Worm (Caenorhabditis elegans) whole organism, L4 larva: ENCODE measurements around the gene T22F3.7.

ENCODE experiments used
- F10B5.3 ChIP-seq: sonication (generic microtip); optimal IDR thresholded peaks from 2 replicates; lab custom pipeline; 2016; ENCODE audit warnings: mild to moderate bottlenecking, missing genetic modification characterization, missing compliant biosample characterization
- F26F4.8 ChIP-seq: fragments of 200-800 bp; sonication (Bioruptor generic); conservative IDR thresholded peaks from 2 replicates; pipeline ENCODE4 v1.3.6; 2022; ENCODE audit warnings: missing genetic modification characterization, missing compliant biosample characterization
- R02D3.7 ChIP-seq: fragments of 150-350 bp; sonication (generic microtip); optimal IDR thresholded peaks from 3 replicates; lab custom pipeline; 2014; ENCODE audit warnings: missing biosample characterization, missing genetic modification characterization
- T20F7.1 ChIP-seq: fragments of 200-800 bp; sonication (Bioruptor generic); optimal IDR thresholded peaks from 2 replicates; lab custom pipeline; 2018; ENCODE audit warnings: mild to moderate bottlenecking, missing genetic modification characterization, missing compliant biosample characterization
- Y105C5A.15 ChIP-seq: fragments of 200-800 bp; sonication (Bioruptor generic); IDR thresholded peaks from 2 replicates; pipeline ENCODE4 v1.3.6; 2022; ENCODE audit warnings: missing genetic modification characterization, missing compliant biosample characterization
- Y48G9A.11 ChIP-seq: fragments of 200-800 bp; sonication (Bioruptor generic); IDR thresholded peaks from 2 replicates; pipeline ENCODE4 v1.3.6; 2022; ENCODE audit warnings: missing genetic modification reagents, missing genetic modification characterization, missing compliant biosample characterization
- ZK337.2 ChIP-seq: fragments of 200-800 bp; sonication (Bioruptor generic); IDR thresholded peaks from 2 replicates; pipeline ENCODE4 v1.3.6; 2022; ENCODE audit warnings: missing genetic modification reagents, missing genetic modification characterization, missing compliant biosample characterization
- aha-1 ChIP-seq: fragments of 150-350 bp; peaks from one replicate; lab custom pipeline; 2014; ENCODE audit warnings: missing biosample characterization, missing genetic modification characterization
- aly-2 ChIP-seq: sonication (generic microtip); optimal IDR thresholded peaks from 2 replicates; lab custom pipeline; 2018; ENCODE audit warnings: missing biosample characterization, missing genetic modification characterization
- ama-1 ChIP-seq: fragments of 150-350 bp; optimal IDR thresholded peaks from 2 replicates; lab custom pipeline; 2014; ENCODE audit warnings: inconsistent platforms, mixed read lengths
- attf-4 ChIP-seq: sonication (generic microtip); optimal IDR thresholded peaks from 3 replicates; lab custom pipeline; 2017; ENCODE audit warnings: missing biosample characterization, missing genetic modification characterization
- ceh-28 ChIP-seq: fragments of 150-350 bp; optimal IDR thresholded peaks from 2 replicates; lab custom pipeline; 2014; ENCODE audit warnings: missing biosample characterization, missing genetic modification reagents, missing genetic modification characterization
- ceh-32 ChIP-seq: sonication (generic microtip); optimal IDR thresholded peaks from 2 replicates; lab custom pipeline; 2016; ENCODE audit warnings: mild to moderate bottlenecking, missing genetic modification characterization, missing compliant biosample characterization; ENCODE audit not compliant: poor library complexity
- daf-19 ChIP-seq: fragments of 200-800 bp; sonication (Bioruptor generic); conservative IDR thresholded peaks from 2 replicates; pipeline ENCODE4 v1.3.6; 2022; ENCODE audit warnings: missing genetic modification characterization, missing compliant biosample characterization
- dmd-8 ChIP-seq: fragments of 200-800 bp; sonication (Bioruptor generic); IDR thresholded peaks from 2 replicates; pipeline ENCODE4 v1.3.6; 2022; ENCODE audit warnings: missing genetic modification characterization, missing compliant biosample characterization
- dmd-9 ChIP-seq: fragments of 200-800 bp; sonication (Bioruptor generic); IDR thresholded peaks from 2 replicates; pipeline ENCODE4 v1.3.6; 2022; ENCODE audit warnings: missing genetic modification reagents, missing genetic modification characterization, missing compliant biosample characterization
- duxl-1 ChIP-seq: sonication (generic microtip); optimal IDR thresholded peaks from 2 replicates; lab custom pipeline; 2016; ENCODE audit warnings: mild to moderate bottlenecking, missing genetic modification characterization, moderate library complexity, missing compliant biosample characterization; ENCODE audit not compliant: poor library complexity
- egl-27 ChIP-seq: sonication (generic microtip); optimal IDR thresholded peaks from 3 replicates; lab custom pipeline; 2017; ENCODE audit warnings: missing biosample characterization, missing genetic modification reagents, missing genetic modification characterization
- fkh-10 ChIP-seq: fragments of 150-350 bp; optimal IDR thresholded peaks from 2 replicates; lab custom pipeline; 2014; ENCODE audit warnings: missing biosample characterization, missing genetic modification reagents, missing genetic modification characterization
- gei-8 ChIP-seq: fragments of 200-800 bp; sonication (Bioruptor generic); optimal IDR thresholded peaks from 2 replicates; lab custom pipeline; 2018; ENCODE audit warnings: mild to moderate bottlenecking, missing genetic modification characterization, missing compliant biosample characterization
- hlh-11 ChIP-seq: fragments of 200-800 bp; sonication (Bioruptor generic); optimal IDR thresholded peaks from 2 replicates; lab custom pipeline; 2018; ENCODE audit warnings: mild to moderate bottlenecking, missing genetic modification characterization, missing compliant biosample characterization
- hmg-1.1 ChIP-seq: fragments of 200-800 bp; sonication (Bioruptor generic); IDR thresholded peaks from 2 replicates; pipeline ENCODE4 v1.3.6; 2022; ENCODE audit warnings: missing genetic modification reagents, missing genetic modification characterization, missing compliant biosample characterization
- lim-7 ChIP-seq: fragments of 200-800 bp; sonication (Bioruptor generic); IDR thresholded peaks from 2 replicates; pipeline ENCODE4 v1.3.6; 2022; ENCODE audit warnings: missing genetic modification characterization, missing compliant biosample characterization
- lin-13 ChIP-seq: fragments of 150-350 bp; optimal IDR thresholded peaks from 2 replicates; lab custom pipeline; 2014; ENCODE audit warnings: missing biosample characterization, missing genetic modification reagents, missing genetic modification characterization
- lin-38 ChIP-seq: fragments of 200-800 bp; sonication (Bioruptor generic); IDR thresholded peaks from 2 replicates; pipeline ENCODE4 v1.3.6; 2022; ENCODE audit warnings: missing genetic modification reagents, missing genetic modification characterization, missing compliant biosample characterization
- lir-3 ChIP-seq: sonication (generic microtip); optimal IDR thresholded peaks from 2 replicates; lab custom pipeline; 2016; ENCODE audit warnings: mild to moderate bottlenecking, missing genetic modification characterization, missing compliant biosample characterization
- madf-9 ChIP-seq: fragments of 200-800 bp; sonication (Bioruptor generic); conservative IDR thresholded peaks from 2 replicates; pipeline ENCODE4 v1.3.6; 2022; ENCODE audit warnings: missing genetic modification reagents, missing genetic modification characterization, missing compliant biosample characterization
- mdl-1 ChIP-seq, 2 experiments: fragments of 150-350 bp in 1 of 2; sonication (generic microtip) in 1 of 2; optimal IDR thresholded peaks; 2 replicates each; lab custom pipeline; 2014 to 2017; ENCODE audit warnings: missing biosample characterization in 2 of 2, missing genetic modification characterization in 2 of 2
- mep-1 ChIP-seq: fragments of 150-350 bp; sonication (generic microtip); optimal IDR thresholded peaks from 3 replicates; lab custom pipeline; 2014; ENCODE audit warnings: missing biosample characterization, missing genetic modification characterization
- mes-2 ChIP-seq: sonication (generic microtip); optimal IDR thresholded peaks from 2 replicates; lab custom pipeline; 2016; ENCODE audit warnings: missing genotype, mild to moderate bottlenecking, missing genetic modification characterization, missing compliant biosample characterization; ENCODE audit not compliant: poor library complexity, severe bottlenecking
- mxl-3 ChIP-seq: fragments of 200-800 bp; sonication (Bioruptor generic); optimal IDR thresholded peaks from 2 replicates; lab custom pipeline; 2018; ENCODE audit warnings: mild to moderate bottlenecking, missing genetic modification characterization, missing compliant biosample characterization
- nhr-25 ChIP-seq: sonication (generic microtip); optimal IDR thresholded peaks from 2 replicates; lab custom pipeline; 2017; ENCODE audit warnings: missing genetic modification characterization, mild to moderate bottlenecking, missing compliant biosample characterization, antibody characterized with exemption, moderate library complexity, borderline replicate concordance; ENCODE audit not compliant: insufficient read depth
- nhr-41 ChIP-seq: fragments of 200-800 bp; sonication (Bioruptor generic); IDR thresholded peaks from 2 replicates; pipeline ENCODE4 v1.3.6; 2022; ENCODE audit warnings: missing genetic modification reagents, missing genetic modification characterization, missing compliant biosample characterization
- nhr-42 ChIP-seq: fragments of 200-800 bp; sonication (Bioruptor generic); IDR thresholded peaks from 2 replicates; pipeline ENCODE4 v1.3.6; 2022; ENCODE audit warnings: missing genetic modification characterization, missing compliant biosample characterization
- pha-4 ChIP-seq, 2 experiments: fragments of 150-350 bp in 1 of 2; fragments of 200-800 bp in 1 of 2; sonication (Bioruptor generic) in 1 of 2; IDR thresholded peaks in 1 of 2; optimal IDR thresholded peaks in 1 of 2; 2 replicates each; pipeline versions ENCODE4 v1.3.6 to Lab custom; 2014 to 2022; ENCODE audit warnings: missing genetic modification characterization in 2 of 2, missing genetic modification reagents in 2 of 2, missing biosample characterization in 1 of 2, missing compliant biosample characterization in 1 of 2
- php-3 ChIP-seq: fragments of 200-800 bp; sonication (Bioruptor generic); IDR thresholded peaks from 2 replicates; pipeline ENCODE4 v1.3.6; 2022; ENCODE audit warnings: missing genetic modification reagents, missing genetic modification characterization, missing compliant biosample characterization
- rbr-2 ChIP-seq: sonication (generic microtip); optimal IDR thresholded peaks from 2 replicates; lab custom pipeline; 2016; ENCODE audit warnings: missing genotype, missing genetic modification characterization, missing compliant biosample characterization
- set-16 ChIP-seq: fragments of 200-800 bp; sonication (Bioruptor generic); IDR thresholded peaks from 2 replicates; pipeline ENCODE4 v1.3.6; 2022; ENCODE audit warnings: missing genetic modification reagents, missing genetic modification characterization, missing compliant biosample characterization
- spr-3 ChIP-seq: fragments of 200-800 bp; sonication (Bioruptor generic); optimal IDR thresholded peaks from 2 replicates; lab custom pipeline; 2018; ENCODE audit warnings: mild to moderate bottlenecking, missing genetic modification characterization, missing compliant biosample characterization
- tag-97 ChIP-seq: fragments of 200-800 bp; sonication (Bioruptor generic); IDR thresholded peaks from 2 replicates; pipeline ENCODE4 v1.3.6; 2022; ENCODE audit warnings: missing genetic modification characterization, missing compliant biosample characterization
- tra-1 ChIP-seq: fragments of 200-800 bp; sonication (Bioruptor generic); IDR thresholded peaks from 2 replicates; pipeline ENCODE4 v1.3.6; 2022; ENCODE audit warnings: missing genetic modification reagents, missing genetic modification characterization, missing compliant biosample characterization
- unc-62 ChIP-seq, 3 experiments: fragments of 150-350 bp in 1 of 3; sonication (generic microtip); optimal IDR thresholded peaks in 2 of 3; peaks in 1 of 3; 1 replicate in 1 of 3; 2 replicates in 2 of 3; lab custom pipeline; 2014 to 2017; ENCODE audit warnings: missing biosample characterization in 3 of 3, missing genetic modification characterization in 3 of 3, missing genetic modification reagents in 3 of 3, missing genotype in 1 of 3
- vab-7 ChIP-seq: fragments of 200-800 bp; sonication (Bioruptor generic); IDR thresholded peaks from 2 replicates; pipeline ENCODE4 v1.3.6; 2022; ENCODE audit warnings: missing genetic modification reagents, missing genetic modification characterization, missing compliant biosample characterization
- zag-1 ChIP-seq: fragments of 150-350 bp; optimal IDR thresholded peaks from 2 replicates; lab custom pipeline; 2014; ENCODE audit warnings: missing biosample characterization, missing genetic modification characterization
- zfp-3 ChIP-seq: fragments of 200-800 bp; sonication (Bioruptor generic); conservative IDR thresholded peaks from 2 replicates; pipeline ENCODE4 v1.3.6; 2022; ENCODE audit warnings: missing genetic modification reagents, missing genetic modification characterization, missing compliant biosample characterization
- zip-2 ChIP-seq: fragments of 150-350 bp; optimal IDR thresholded peaks from 2 replicates; lab custom pipeline; 2014; ENCODE audit warnings: missing biosample characterization, missing genetic modification characterization
- ztf-7 ChIP-seq: fragments of 150-350 bp; optimal IDR thresholded peaks from 2 replicates; lab custom pipeline; 2014; ENCODE audit warnings: missing biosample characterization, missing genetic modification characterization

Gene T22F3.7

DNA sequence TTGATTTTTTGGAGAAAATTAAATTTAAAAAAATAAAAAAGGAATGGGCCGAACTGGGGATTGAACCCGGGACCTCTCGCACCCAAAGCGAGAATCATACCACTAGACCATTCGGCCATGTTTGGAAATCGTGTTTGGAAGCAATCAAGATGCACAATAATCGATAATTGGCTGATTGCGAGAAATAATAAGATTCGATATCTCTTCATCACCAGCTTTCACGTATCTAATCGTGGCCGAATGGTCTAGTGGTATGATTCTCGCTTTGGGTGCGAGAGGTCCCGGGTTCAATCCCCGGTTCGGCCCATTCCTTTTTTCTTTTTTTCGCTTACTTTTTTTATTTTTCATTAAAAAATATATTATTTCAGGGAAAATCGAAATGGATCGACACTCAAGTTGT, 18.4 kb downstream of the T22F3.7 start (continued):
- TF ChIP-seq lin-38 (GFP tag; lab: Robert Waterston, UW) (peak; percentile 70; the same call in 1 of the 2 replicates), rbr-2 (tag; lab: Kevin White, UChicago) (no peak), lin-13 (GFP tag; lab: Kevin White, UChicago) (peak; percentile 31), fkh-10 (GFP tag; lab: Kevin White, UChicago) (no peak), aha-1 (no peak), Y48G9A.11 (GFP tag; lab: Robert Waterston, UW) (peak; percentile 70; the same call in 1 of the 2 replicates), tra-1 (GFP tag; lab: Robert Waterston, UW) (peak; percentile 47; the same call in 1 of the 2 replicates), dmd-8 (0 out of 2 replicates have a peak, but pooled peaks have one; percentile 37), F26F4.8 (GFP tag; lab: Robert Waterston, UW) (peak; percentile 76), madf-9 (0 out of 2 replicates have a peak, but pooled peaks have one; percentile 4), F10B5.3 (no peak), ZK337.2 (GFP tag; lab: Robert Waterston, UW) (0 out of 2 replicates have a peak, but pooled peaks have one; percentile 16)

DNA sequence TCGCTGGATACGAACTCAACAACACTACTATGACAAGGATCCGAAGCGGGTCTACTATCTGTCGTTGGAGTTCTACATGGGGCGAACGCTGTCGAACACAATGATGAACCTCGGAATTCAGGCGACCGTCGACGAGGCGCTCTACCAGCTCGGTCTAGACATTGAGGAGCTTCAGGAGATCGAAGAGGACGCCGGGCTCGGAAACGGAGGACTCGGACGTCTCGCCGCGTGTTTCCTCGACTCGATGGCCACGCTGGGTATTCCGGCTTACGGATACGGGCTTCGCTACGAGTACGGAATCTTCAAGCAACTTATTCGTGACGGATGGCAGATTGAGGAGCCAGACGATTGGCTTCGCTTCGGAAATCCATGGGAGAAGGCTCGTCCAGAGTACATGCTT, 18.8 kb downstream of the T22F3.7 start:
- no peak for TF ChIP-seq nhr-42 (GFP tag; lab: Robert Waterston, UW)
- no peak for TF ChIP-seq mxl-3 (GFP tag; lab: Kevin White, UChicago)
- TF ChIP-seq Y105C5A.15 (GFP tag; lab: Robert Waterston, UW), result no peak
- peak; percentile 80 for TF ChIP-seq set-16
- TF ChIP-seq attf-4 (tag; lab: Kevin White, UChicago), result no peak
- no peak for TF ChIP-seq vab-7 (GFP tag; lab: Robert Waterston, UW)
- peak in 1 of 2 experiments; percentile 75 for TF ChIP-seq unc-62 (GFP tag; optimal IDR thresholded peaks at IDR 0.05 in 1 of 2; lab: Kevin White, UChicago)
- TF ChIP-seq unc-62 (tag; optimal IDR thresholded peaks at IDR 0.05; lab: Kevin White, UChicago), result no peak
- no peak for TF ChIP-seq ceh-28 (tag; lab: Kevin White, UChicago)
- TF ChIP-seq T20F7.1, result no peak
- TF ChIP-seq, all 104 proteins: peak for 2

DNA sequence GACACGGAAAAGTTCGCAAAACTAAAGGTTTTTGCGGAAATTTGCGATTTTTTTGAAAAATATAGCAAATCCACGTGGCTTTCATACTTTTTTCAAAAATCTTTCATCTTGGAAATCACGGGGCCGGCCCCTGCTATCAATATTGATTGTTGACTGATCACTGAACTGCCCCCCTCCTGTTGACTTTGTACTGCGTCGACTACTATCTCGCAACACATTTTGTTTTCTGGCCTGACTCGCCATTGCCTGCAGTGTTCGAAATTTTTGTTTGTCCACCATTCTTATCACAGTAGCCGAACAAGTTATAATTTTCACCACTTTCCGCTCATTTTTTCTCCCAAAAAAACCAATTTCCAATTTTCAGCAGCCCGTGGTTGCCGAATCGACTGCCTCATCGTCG, 19.4 kb downstream of the T22F3.7 start:
- TF ChIP-seq egl-27, result no peak
- TF ChIP-seq duxl-1 (tag; lab: Kevin White, UChicago), result no peak
- TF ChIP-seq daf-19, result no peak
- TF ChIP-seq ama-1 (lab: Kevin White, UChicago), result no peak
- no peak for TF ChIP-seq nhr-41 (GFP tag; lab: Robert Waterston, UW)
- TF ChIP-seq tag-97 (GFP tag; lab: Robert Waterston, UW), result no peak
- no peak for TF ChIP-seq nhr-25 (tag; lab: Kevin White, UChicago)
- no peak for TF ChIP-seq aly-2 (tag; lab: Kevin White, UChicago)
- TF ChIP-seq ceh-32 (tag; lab: Kevin White, UChicago), result no peak
- no peak for TF ChIP-seq lir-3 (tag; lab: Kevin White, UChicago)
- TF ChIP-seq hmg-1.1, result no peak
- TF ChIP-seq php-3, result no peak
- TF ChIP-seq pha-4 (GFP tag; IDR thresholded peaks at IDR 0.05; lab: Robert Waterston, UW), result no peak
- TF ChIP-seq pha-4 (tag; optimal IDR thresholded peaks at IDR 0.05; lab: Kevin White, UChicago), result no peak
- no peak for TF ChIP-seq R02D3.7 (tag; lab: Kevin White, UChicago)
- TF ChIP-seq zip-2 (tag; lab: Kevin White, UChicago), result no peak
- no peak for TF ChIP-seq dmd-9
- TF ChIP-seq mep-1 (tag; lab: Kevin White, UChicago), result no peak
- no peak for TF ChIP-seq gei-8
- TF ChIP-seq zfp-3, result no peak
- TF ChIP-seq zag-1, result no peak
- no peak for TF ChIP-seq madf-9
- TF ChIP-seq lim-7, result no peak
- no peak for TF ChIP-seq spr-3
- no peak for TF ChIP-seq F10B5.3
- TF ChIP-seq ztf-7, result no peak
- no peak for TF ChIP-seq attf-4 (tag; lab: Kevin White, UChicago)
- no peak for TF ChIP-seq mes-2
- peak in 1 of 2 experiments; percentile 4 for TF ChIP-seq mdl-1 (tag; optimal IDR thresholded peaks at IDR 0.05; lab: Kevin White, UChicago)
- peak; percentile 9 for TF ChIP-seq hlh-11 (tag; lab: Kevin White, UChicago)
